Fruit fly (Drosophila melanogaster) whole organism, adult: ENCODE measurements around the gene Sptr.

ENCODE experiments used
- CG11617 ChIP-seq: fragments of 200-800 bp; sonication (Bioruptor generic); optimal IDR thresholded peaks from 2 replicates; lab custom pipeline; 2017; ENCODE audit warnings: mild to moderate bottlenecking, missing biosample characterization, missing genetic modification reagents, missing genetic modification characterization
- CG12768 ChIP-seq: fragments of 200-800 bp; sonication (Bioruptor generic); optimal IDR thresholded peaks from 2 replicates; lab custom pipeline; 2017; ENCODE audit warnings: missing biosample characterization, missing genetic modification characterization, mild to moderate bottlenecking, moderate library complexity, missing genetic modification reagents
- CG14711 ChIP-seq: fragments of 200-800 bp; sonication (Bioruptor generic); optimal IDR thresholded peaks from 2 replicates; lab custom pipeline; 2018; ENCODE audit warnings: missing biosample characterization, mild to moderate bottlenecking, missing genetic modification characterization, moderate library complexity
- CG1620 ChIP-seq: fragments of 200-800 bp; sonication (Bioruptor generic); optimal IDR thresholded peaks from 2 replicates; lab custom pipeline; 2016; ENCODE audit warnings: missing biosample characterization, missing genetic modification characterization
- CG33017 ChIP-seq: fragments of 200-800 bp; sonication (Bioruptor generic); optimal IDR thresholded peaks from 2 replicates; lab custom pipeline; 2018; ENCODE audit warnings: missing biosample characterization, mild to moderate bottlenecking, missing genetic modification characterization, moderate library complexity
- CG5204 ChIP-seq: fragments of 200-800 bp; sonication (Bioruptor generic); optimal IDR thresholded peaks from 2 replicates; lab custom pipeline; 2016; ENCODE audit warnings: missing biosample characterization, missing genetic modification characterization
- CG7045 ChIP-seq: fragments of 200-800 bp; sonication (Bioruptor generic); optimal IDR thresholded peaks from 2 replicates; lab custom pipeline; 2017; ENCODE audit warnings: missing biosample characterization, mild to moderate bottlenecking, missing genetic modification characterization
- CG7101 ChIP-seq: fragments of 200-800 bp; sonication (Bioruptor generic); optimal IDR thresholded peaks from 2 replicates; lab custom pipeline; 2018; ENCODE audit warnings: missing biosample characterization, mild to moderate bottlenecking, missing genetic modification characterization, moderate library complexity
- Clk ChIP-seq: fragments of 200-800 bp; sonication (Bioruptor generic); optimal IDR thresholded peaks from 2 replicates; lab custom pipeline; 2017; ENCODE audit warnings: missing biosample characterization, missing genetic modification characterization
- Crg-1 ChIP-seq: fragments of 200-800 bp; sonication (Bioruptor generic); optimal IDR thresholded peaks from 2 replicates; lab custom pipeline; 2016; ENCODE audit warnings: missing biosample characterization, missing genetic modification characterization
- Hr96 ChIP-seq: fragments of 200-800 bp; sonication (Bioruptor generic); optimal IDR thresholded peaks from 2 replicates; lab custom pipeline; 2016; ENCODE audit warnings: missing biosample characterization, missing genetic modification characterization
- Mnt ChIP-seq: fragments of 200-800 bp; sonication (Bioruptor generic); optimal IDR thresholded peaks from 2 replicates; lab custom pipeline; 2016; ENCODE audit warnings: missing biosample characterization, mild to moderate bottlenecking, missing genetic modification characterization
- bab1 ChIP-seq: fragments of 200-800 bp; sonication (Bioruptor generic); optimal IDR thresholded peaks from 3 replicates; lab custom pipeline; 2019; ENCODE audit warnings: missing biosample characterization, mild to moderate bottlenecking, missing genetic modification characterization, moderate library complexity
- cic ChIP-seq: fragments of 200-800 bp; sonication (Bioruptor generic); optimal IDR thresholded peaks from 2 replicates; lab custom pipeline; 2017; ENCODE audit warnings: missing biosample characterization, mild to moderate bottlenecking, missing genetic modification characterization, moderate library complexity
- cnc ChIP-seq, 2 experiments: fragments of >200 bp; optimal IDR thresholded peaks; 2 replicates each; lab custom pipeline; 2017
- kay ChIP-seq: fragments of 200-800 bp; sonication (Bioruptor generic); peaks from one replicate; lab custom pipeline; 2016; ENCODE audit warnings: missing biosample characterization, missing genetic modification characterization, borderline replicate concordance
- ovo ChIP-seq: fragments of 200-800 bp; sonication (Bioruptor generic); optimal IDR thresholded peaks from 2 replicates; lab custom pipeline; 2016; ENCODE audit warnings: missing biosample characterization, missing genetic modification characterization
- pad ChIP-seq: fragments of 200-800 bp; sonication (Bioruptor generic); optimal IDR thresholded peaks from 3 replicates; lab custom pipeline; 2017; ENCODE audit warnings: missing biosample characterization, missing genetic modification characterization, mild to moderate bottlenecking, moderate library complexity, missing genetic modification reagents
- tj ChIP-seq: fragments of 200-800 bp; sonication (Bioruptor generic); optimal IDR thresholded peaks from 3 replicates; lab custom pipeline; 2017; ENCODE audit warnings: missing biosample characterization, mild to moderate bottlenecking, missing genetic modification characterization, moderate library complexity
- toe ChIP-seq: fragments of 200-800 bp; sonication (Bioruptor generic); optimal IDR thresholded peaks from 2 replicates; lab custom pipeline; 2016; ENCODE audit warnings: missing biosample characterization, missing genetic modification characterization

Sptr gene

dm6 chrX:8442161-8442560 lies 22.1 kb downstream of the Sptr start, which contains the start of gene CG12123:
Gene CG12123 (minus strand): TSS chrX:8442348.
- TF ChIP-seq CG1620 (GFP tag; lab: Kevin White, UChicago) = no peak
- TF ChIP-seq pad (GFP tag; lab: Kevin White, UChicago) = no peak
- TF ChIP-seq CG14711 (tag; lab: Kevin White, UChicago) = no peak
- TF ChIP-seq cnc (optimal IDR thresholded peaks at IDR 0.05; lab: Kevin White, UChicago) = no peak
- TF ChIP-seq bab1 (GFP tag; lab: Kevin White, UChicago) = peak; percentile 67
- TF ChIP-seq cic (GFP tag; lab: Kevin White, UChicago) = no peak
- no peak for TF ChIP-seq toe (GFP tag; lab: Kevin White, UChicago)

dm6 chrX:8437285-8438110 lies 26.7 kb downstream of the Sptr start, which contains the start of gene Miga:
Gene Miga (minus strand): TSS chrX:8437820.
- no peak for TF ChIP-seq Hr96 (GFP tag; lab: Kevin White, UChicago)
- TF ChIP-seq CG7045 (GFP tag; lab: Kevin White, UChicago) = no peak
- no peak for TF ChIP-seq CG12768 (GFP tag; lab: Kevin White, UChicago)
- TF ChIP-seq CG33017 = no peak
- TF ChIP-seq kay = no peak
- TF ChIP-seq ovo (GFP tag; lab: Kevin White, UChicago) = peak; percentile 100
- TF ChIP-seq Clk (GFP tag; lab: Kevin White, UChicago) = no peak
- no peak for TF ChIP-seq cnc (optimal IDR thresholded peaks at IDR 0.05; lab: Kevin White, UChicago)
- TF ChIP-seq CG1620 (GFP tag; lab: Kevin White, UChicago) = no peak
- TF ChIP-seq CG7101 (tag; lab: Kevin White, UChicago) = no peak
- TF ChIP-seq toe (GFP tag; lab: Kevin White, UChicago) = no peak
- peak; percentile 21 for TF ChIP-seq Mnt (GFP tag; lab: Kevin White, UChicago)
- TF ChIP-seq CG11617 (GFP tag; lab: Kevin White, UChicago) = no peak
- peak; percentile 33 for TF ChIP-seq bab1 (GFP tag; lab: Kevin White, UChicago)
- TF ChIP-seq pad (GFP tag; lab: Kevin White, UChicago) = peak; percentile 96
- peak; percentile 10 for TF ChIP-seq Crg-1 (GFP tag; lab: Kevin White, UChicago)
- peak; percentile 62 for TF ChIP-seq tj
- no peak for TF ChIP-seq CG14711 (tag; lab: Kevin White, UChicago)
- no peak for TF ChIP-seq CG5204 (GFP tag; lab: Kevin White, UChicago)
- TF ChIP-seq cic (GFP tag; lab: Kevin White, UChicago) = no peak

- no peak for TF ChIP-seq pad (GFP tag; lab: Kevin White, UChicago)
- TF ChIP-seq Clk (GFP tag; lab: Kevin White, UChicago) = no peak
- TF ChIP-seq Mnt (GFP tag; lab: Kevin White, UChicago) = peak; percentile 59
- peak; percentile 14 for TF ChIP-seq CG1620 (GFP tag; lab: Kevin White, UChicago)
- no peak for TF ChIP-seq kay
- TF ChIP-seq CG11617 (GFP tag; lab: Kevin White, UChicago) = peak; percentile 33
- TF ChIP-seq bab1 (GFP tag; lab: Kevin White, UChicago) = peak; percentile 89
- peak; percentile 61 for TF ChIP-seq CG14711 (tag; lab: Kevin White, UChicago)
- TF ChIP-seq ovo (GFP tag; lab: Kevin White, UChicago) = no peak
- TF ChIP-seq CG7101 (tag; lab: Kevin White, UChicago) = peak; percentile 57
- TF ChIP-seq tj = no peak
These were observed 27.5 kb downstream of the Sptr start, which contains the start of gene CG1440 for dm6 chrX:8436656-8437284. Gene CG1440 (plus strand): TSS chrX:8437057.

- TF ChIP-seq pad (GFP tag; lab: Kevin White, UChicago) (no peak), CG11617 (GFP tag; lab: Kevin White, UChicago) (no peak), Crg-1 (GFP tag; lab: Kevin White, UChicago) (no peak), ovo (GFP tag; lab: Kevin White, UChicago) (no peak), Hr96 (GFP tag; lab: Kevin White, UChicago) (no peak), CG7045 (GFP tag; lab: Kevin White, UChicago) (no peak), cnc (optimal IDR thresholded peaks at IDR 0.05; lab: Kevin White, UChicago) (no peak), Clk (GFP tag; lab: Kevin White, UChicago) (no peak), CG5204 (GFP tag; lab: Kevin White, UChicago) (no peak)
These were observed 30.5 kb downstream of the Sptr start, which contains the start of gene CG32712 for dm6 chrX:8433709-8434108. Gene CG32712 (minus strand): TSS chrX:8433809.

- peak; percentile 81 for TF ChIP-seq kay
- TF ChIP-seq CG7045 (GFP tag; lab: Kevin White, UChicago) = no peak
- no peak for TF ChIP-seq CG14711 (tag; lab: Kevin White, UChicago)
These were observed 41.6 kb downstream of the Sptr start for dm6 chrX:8422643-8423042.

dm6 chrX:8421449-8421795 lies 42.8 kb downstream of the Sptr start:
- TF ChIP-seq Hr96 (GFP tag; lab: Kevin White, UChicago) (no peak), pad (GFP tag; lab: Kevin White, UChicago) (no peak), kay (no peak), CG12768 (GFP tag; lab: Kevin White, UChicago) (no peak), tj (no peak), Crg-1 (GFP tag; lab: Kevin White, UChicago) (no peak), ovo (GFP tag; lab: Kevin White, UChicago) (peak; percentile 75)
